Worm (Caenorhabditis elegans) whole organism, L2 larva: ENCODE results near the gene gcy-9.

Experiments used
- blmp-1 ChIP-seq: sonication (generic microtip); optimal IDR thresholded peaks from 2 replicates; lab custom pipeline; 2017; ENCODE audit warnings: missing genetic modification characterization, mild to moderate bottlenecking, missing compliant biosample characterization, antibody characterized with exemption, moderate library complexity; ENCODE audit not compliant: insufficient read depth
- elt-3 ChIP-seq: sonication (generic microtip); optimal IDR thresholded peaks from 2 replicates; lab custom pipeline; 2017; ENCODE audit warnings: missing biosample characterization, missing genetic modification characterization
- nhr-10 ChIP-seq: sonication (generic microtip); optimal IDR thresholded peaks from 2 replicates; lab custom pipeline; 2017; ENCODE audit warnings: missing biosample characterization, missing genetic modification characterization
- nhr-77 ChIP-seq: fragments of 150-350 bp; optimal IDR thresholded peaks from 2 replicates; lab custom pipeline; 2014; ENCODE audit warnings: missing biosample characterization, missing genetic modification characterization

DNA sequence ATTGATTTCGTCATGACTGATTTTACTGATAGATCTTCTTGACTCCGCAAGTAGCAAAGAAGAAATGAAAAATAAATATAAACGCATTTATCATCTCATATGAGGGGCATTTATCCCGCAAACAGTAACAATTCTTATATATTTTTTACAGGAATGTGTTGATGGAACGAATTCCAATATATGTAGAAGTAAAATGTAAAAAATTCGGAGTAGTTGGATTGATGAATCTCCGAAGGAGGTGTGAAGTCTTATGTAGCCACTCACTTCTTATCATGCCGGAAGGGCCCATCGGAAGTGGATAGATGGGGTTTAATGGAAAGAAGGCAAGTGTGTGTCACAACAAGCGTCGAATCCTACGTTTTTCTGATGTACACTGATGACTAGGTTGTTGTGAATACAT, at the start of gene gcy-9:
- no peak for TF ChIP-seq blmp-1
- no peak for TF ChIP-seq nhr-10 (tag; lab: Kevin White, UChicago)
- TF ChIP-seq elt-3 = no peak
- TF ChIP-seq nhr-77 (tag; lab: Kevin White, UChicago) = no peak
